Worm (Caenorhabditis elegans): ENCODE measurements around the gene C17C3.3.

ce11 chrII:5577060-5577459 is 15.5 kb downstream of the C17C3.3 start:
- peak; percentile 80 for TF ChIP-seq snpc-1.3 (tag; optimal IDR thresholded peaks at IDR 0.05; ENCODE audit: insufficient read depth)
- no peak for TF ChIP-seq madf-6 (GFP tag; IDR thresholded peaks at IDR 0.05)
- TF ChIP-seq dpl-1 (GFP tag; optimal IDR thresholded peaks at IDR 0.05), result no peak
- peak; percentile 86 for TF ChIP-seq lin-26 (GFP tag; IDR thresholded peaks at IDR 0.05)
- TF ChIP-seq lin-40 (tag; optimal IDR thresholded peaks at IDR 0.05), result peak; percentile 48
- TF ChIP-seq lin-35 (GFP tag; optimal IDR thresholded peaks at IDR 0.05), result peak in 1 of 3 experiments; percentile 62
- no peak for TF ChIP-seq Y95B8A.8 (GFP tag; IDR thresholded peaks at IDR 0.05)
- TF ChIP-seq F52B5.7 (tag; optimal IDR thresholded peaks at IDR 0.05), result no peak
- TF ChIP-seq snpc-3.4 (tag; optimal IDR thresholded peaks at IDR 0.05), result peak; percentile 22
- no peak for TF ChIP-seq ama-1 (optimal IDR thresholded peaks at IDR 0.05)
- TF ChIP-seq ama-1 (GFP tag; optimal IDR thresholded peaks at IDR 0.05), result peak; percentile 9 to 73
- TF ChIP-seq bed-2 (GFP tag; IDR thresholded peaks at IDR 0.05), result no peak
- no peak for TF ChIP-seq pha-4 (tag; optimal IDR thresholded peaks at IDR 0.05)
